Worm (Caenorhabditis elegans): ENCODE data around the gene gst-38.

The gst-38 gene

ce11 chrV:15872273-15872672, 43.6 kb downstream of the gst-38 start, which contains the start of gene str-56:
TSS of gene str-56 (plus strand) at chrV:15872573.
- TF ChIP-seq ZK546.5 (tag; optimal IDR thresholded peaks at IDR 0.05) (no peak), fkh-2 (tag; optimal IDR thresholded peaks at IDR 0.05) (no peak), fkh-10 (GFP tag; optimal IDR thresholded peaks at IDR 0.05) (no peak), ceh-16 (tag; optimal IDR thresholded peaks at IDR 0.05) (no peak), nhr-43 (tag; optimal IDR thresholded peaks at IDR 0.05; ENCODE audit: poor library complexity, severe bottlenecking) (no peak), ceh-9 (tag; optimal IDR thresholded peaks at IDR 0.05) (no peak), elt-1 (tag; optimal IDR thresholded peaks at IDR 0.05) (no peak), daf-12 (tag; optimal IDR thresholded peaks at IDR 0.05) (no peak), zag-1 (tag; optimal IDR thresholded peaks at IDR 0.05) (no peak), snpc-4 (tag; optimal IDR thresholded peaks at IDR 0.05) (no peak), fos-1 (tag; optimal IDR thresholded peaks at IDR 0.05) (no peak), lin-15B (tag; optimal IDR thresholded peaks at IDR 0.05) (no peak), nhr-28 (tag; optimal IDR thresholded peaks at IDR 0.05) (no peak), ztf-11 (tag; optimal IDR thresholded peaks at IDR 0.05) (no peak)

DNA sequence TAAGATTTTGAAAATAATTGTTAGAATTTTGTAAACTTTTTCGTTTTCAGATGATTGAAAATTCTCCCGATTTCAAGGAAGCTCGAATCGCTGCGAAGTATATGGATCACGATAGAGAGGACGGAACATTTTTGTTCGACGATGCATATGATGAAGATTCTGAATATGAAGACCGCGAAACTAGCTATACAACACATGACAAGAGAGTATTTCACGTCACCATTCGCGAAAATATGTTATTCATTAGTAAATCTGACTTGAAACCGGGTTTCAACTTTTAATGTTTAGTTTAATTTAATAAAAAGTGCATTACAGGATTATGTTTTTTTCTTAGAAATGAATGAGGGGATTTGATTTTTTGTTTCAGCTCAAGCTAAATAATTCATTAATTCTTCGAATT, 45.5 kb downstream of the gst-38 start, which contains the start of gene str-57:
Gene str-57, plus strand, starts transcription at position 301 of the 400 bp plus-strand sequence.
- TF ChIP-seq nhr-23 (tag; optimal IDR thresholded peaks at IDR 0.05): no peak
- TF ChIP-seq egl-27 (tag; optimal IDR thresholded peaks at IDR 0.05): no peak
- no peak for TF ChIP-seq egl-5 (tag; optimal IDR thresholded peaks at IDR 0.05)
- TF ChIP-seq ztf-4 (tag; optimal IDR thresholded peaks at IDR 0.05): no peak

DNA sequence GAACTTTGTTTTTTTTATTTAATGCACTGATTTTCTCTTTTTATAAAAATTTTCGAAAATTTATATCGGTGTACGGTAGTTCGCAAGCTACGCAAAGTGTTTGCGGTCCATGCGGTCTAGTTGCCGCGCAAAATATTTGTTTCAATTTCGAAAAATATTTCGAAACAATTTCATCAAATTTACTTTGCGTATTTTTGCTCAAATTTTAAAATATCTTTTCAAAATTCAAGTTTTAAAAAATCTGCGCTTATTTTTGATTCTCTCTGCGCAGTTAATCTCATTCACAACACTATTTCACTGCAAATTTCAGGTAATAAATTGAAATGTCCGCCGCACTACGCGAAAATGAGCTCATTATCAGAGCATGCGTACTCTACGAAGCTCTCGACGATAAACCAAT, 48.5 kb downstream of the gst-38 start, which contains the start of gene fbxa-197:
Gene fbxa-197, plus strand, starts transcription at position 301 of the 400 bp plus-strand sequence.
- TF ChIP-seq nhr-43 (tag; optimal IDR thresholded peaks at IDR 0.05; ENCODE audit: poor library complexity, severe bottlenecking) (no peak), elt-1 (tag; optimal IDR thresholded peaks at IDR 0.05) (no peak), ceh-28 (tag; optimal IDR thresholded peaks at IDR 0.05) (no peak), egl-5 (tag; optimal IDR thresholded peaks at IDR 0.05) (no peak), eor-1 (tag; optimal IDR thresholded peaks at IDR 0.05) (no peak), skn-1 (tag; optimal IDR thresholded peaks at IDR 0.05) (no peak), unc-62 (GFP tag; optimal IDR thresholded peaks at IDR 0.05) (no peak), elt-2 (tag; optimal IDR thresholded peaks at IDR 0.05) (no peak), unc-39 (tag; optimal IDR thresholded peaks at IDR 0.05) (no peak), nhr-25 (tag; optimal IDR thresholded peaks at IDR 0.05) (no peak)

DNA sequence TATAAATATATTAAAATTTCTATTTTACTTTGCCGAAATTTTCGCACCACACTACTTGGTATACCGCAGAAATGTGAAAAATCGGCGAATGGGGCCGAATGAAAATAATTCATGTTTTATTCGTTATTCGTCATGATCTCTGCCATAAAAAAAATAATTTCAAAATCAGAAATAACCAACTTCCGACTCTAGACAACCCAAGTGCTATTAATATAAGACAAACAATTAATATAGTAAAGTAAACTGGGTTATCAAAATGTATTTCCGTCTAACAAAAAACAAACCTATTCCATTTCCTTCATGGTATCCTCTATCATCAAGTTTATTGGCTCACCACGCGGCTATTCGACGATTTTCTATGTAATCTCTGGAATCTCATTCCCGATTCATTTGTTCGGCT, 50.0 kb downstream of the gst-38 start, which contains the start of gene srh-293:
Gene srh-293, plus strand, starts transcription at position 301 of the 400 bp plus-strand sequence.
- TF ChIP-seq ceh-16 (tag; optimal IDR thresholded peaks at IDR 0.05): no peak
- no peak for TF ChIP-seq jun-1 (tag; optimal IDR thresholded peaks at IDR 0.05)
- no peak for TF ChIP-seq lin-15B (tag; optimal IDR thresholded peaks at IDR 0.05)
- no peak for TF ChIP-seq egl-27 (tag; optimal IDR thresholded peaks at IDR 0.05)
- no peak for TF ChIP-seq nhr-11 (tag; optimal IDR thresholded peaks at IDR 0.05)
- no peak for TF ChIP-seq ZK546.5 (tag; optimal IDR thresholded peaks at IDR 0.05)
- TF ChIP-seq aly-2 (tag; optimal IDR thresholded peaks at IDR 0.05): no peak
- TF ChIP-seq nhr-237 (tag; optimal IDR thresholded peaks at IDR 0.05): no peak
- no peak for TF ChIP-seq nhr-28 (tag; optimal IDR thresholded peaks at IDR 0.05)
- TF ChIP-seq fkh-2 (tag; optimal IDR thresholded peaks at IDR 0.05): no peak

Measured in whole organism, L3 larva.